Worm (Caenorhabditis elegans) whole organism, L2 larva: ENCODE measurements around the gene npp-23.

Source experiments
- C34F6.9 ChIP-seq: fragments of 150-350 bp; optimal IDR thresholded peaks from 2 replicates; lab custom pipeline; 2014; ENCODE audit warnings: missing biosample characterization, missing genetic modification characterization
- R02D3.7 ChIP-seq: fragments of 150-350 bp; optimal IDR thresholded peaks from 2 replicates; lab custom pipeline; 2014; ENCODE audit warnings: missing biosample characterization, missing genetic modification characterization
- ZK546.5 ChIP-seq: sonication (generic microtip); optimal IDR thresholded peaks from 2 replicates; lab custom pipeline; 2017; ENCODE audit warnings: missing biosample characterization, missing genetic modification characterization
- alr-1 ChIP-seq: fragments of 150-350 bp; optimal IDR thresholded peaks from 2 replicates; lab custom pipeline; 2014; ENCODE audit warnings: missing biosample characterization, missing genetic modification characterization
- aly-2 ChIP-seq: fragments of 150-350 bp; optimal IDR thresholded peaks from 2 replicates; lab custom pipeline; 2014; ENCODE audit warnings: missing biosample characterization, missing genetic modification characterization
- ama-1 ChIP-seq: fragments of 150-350 bp; optimal IDR thresholded peaks from 2 replicates; lab custom pipeline; 2018; ENCODE audit warnings: inconsistent platforms
- blmp-1 ChIP-seq: sonication (generic microtip); optimal IDR thresholded peaks from 2 replicates; lab custom pipeline; 2017; ENCODE audit warnings: missing genetic modification characterization, mild to moderate bottlenecking, missing compliant biosample characterization, antibody characterized with exemption, moderate library complexity; ENCODE audit not compliant: insufficient read depth
- ceh-16 ChIP-seq: fragments of 150-350 bp; optimal IDR thresholded peaks from 2 replicates; lab custom pipeline; 2014; ENCODE audit warnings: missing biosample characterization, missing genetic modification characterization
- ceh-82 ChIP-seq: fragments of 150-350 bp; optimal IDR thresholded peaks from 2 replicates; lab custom pipeline; 2014; ENCODE audit warnings: missing biosample characterization, missing genetic modification characterization
- crh-2 ChIP-seq: sonication (generic microtip); optimal IDR thresholded peaks from 2 replicates; lab custom pipeline; 2017; ENCODE audit warnings: missing biosample characterization, missing genetic modification characterization
- dmd-4 ChIP-seq: sonication (generic microtip); optimal IDR thresholded peaks from 2 replicates; lab custom pipeline; 2017; ENCODE audit warnings: missing biosample characterization, missing genetic modification characterization
- egl-27 ChIP-seq: sonication (generic microtip); optimal IDR thresholded peaks from 3 replicates; lab custom pipeline; 2017; ENCODE audit warnings: missing biosample characterization, missing genetic modification reagents, missing genetic modification characterization
- elt-3 ChIP-seq: sonication (generic microtip); optimal IDR thresholded peaks from 2 replicates; lab custom pipeline; 2017; ENCODE audit warnings: missing biosample characterization, missing genetic modification characterization
- fos-1 ChIP-seq: fragments of 150-350 bp; optimal IDR thresholded peaks from 2 replicates; lab custom pipeline; 2014; ENCODE audit warnings: missing biosample characterization, missing genetic modification characterization
- gmeb-1 ChIP-seq: fragments of 150-350 bp; optimal IDR thresholded peaks from 2 replicates; lab custom pipeline; 2014; ENCODE audit warnings: missing biosample characterization, missing genetic modification characterization
- lin-11 ChIP-seq: fragments of 150-350 bp; sonication (generic microtip); optimal IDR thresholded peaks from 2 replicates; lab custom pipeline; 2014; ENCODE audit warnings: missing biosample characterization, missing genetic modification characterization, inconsistent platforms, mixed read lengths
- lin-13 ChIP-seq: fragments of 150-350 bp; optimal IDR thresholded peaks from 2 replicates; lab custom pipeline; 2014; ENCODE audit warnings: missing biosample characterization, missing genetic modification reagents, missing genetic modification characterization
- lin-39 ChIP-seq: fragments of 150-350 bp; optimal IDR thresholded peaks from 2 replicates; lab custom pipeline; 2014; ENCODE audit warnings: missing biosample characterization, missing genetic modification reagents, missing genetic modification characterization
- lsy-2 ChIP-seq, 2 experiments: fragments of 150-350 bp in 1 of 2; sonication (generic microtip) in 1 of 2; optimal IDR thresholded peaks; 2 replicates each; lab custom pipeline; 2014 to 2017; ENCODE audit warnings: missing biosample characterization in 2 of 2, missing genetic modification characterization in 2 of 2
- mab-5 ChIP-seq: fragments of 150-350 bp; optimal IDR thresholded peaks from 2 replicates; lab custom pipeline; 2014; ENCODE audit warnings: missing biosample characterization, missing genetic modification characterization
- mbf-1 ChIP-seq: sonication (generic microtip); optimal IDR thresholded peaks from 2 replicates; lab custom pipeline; 2017; ENCODE audit warnings: missing biosample characterization, missing genetic modification characterization
- nhr-10 ChIP-seq: sonication (generic microtip); optimal IDR thresholded peaks from 2 replicates; lab custom pipeline; 2017; ENCODE audit warnings: missing biosample characterization, missing genetic modification characterization
- nhr-11 ChIP-seq: fragments of 150-350 bp; optimal IDR thresholded peaks from 2 replicates; lab custom pipeline; 2014; ENCODE audit warnings: missing biosample characterization, missing genetic modification characterization
- nhr-129 ChIP-seq: fragments of 150-350 bp; optimal IDR thresholded peaks from 2 replicates; lab custom pipeline; 2014; ENCODE audit warnings: missing biosample characterization, missing genetic modification characterization
- nhr-21 ChIP-seq: fragments of 150-350 bp; optimal IDR thresholded peaks from 2 replicates; lab custom pipeline; 2014; ENCODE audit warnings: missing biosample characterization, missing genetic modification characterization
- nhr-23 ChIP-seq: fragments of 150-350 bp; optimal IDR thresholded peaks from 2 replicates; lab custom pipeline; 2014; ENCODE audit warnings: missing biosample characterization, missing genetic modification reagents, missing genetic modification characterization
- nhr-237 ChIP-seq: fragments of 150-350 bp; optimal IDR thresholded peaks from 2 replicates; lab custom pipeline; 2014; ENCODE audit warnings: missing biosample characterization, missing genetic modification characterization
- nhr-25 ChIP-seq: fragments of 150-350 bp; sonication (generic microtip); optimal IDR thresholded peaks from 3 replicates; lab custom pipeline; 2014; ENCODE audit warnings: missing biosample characterization, missing genetic modification characterization
- nhr-6 ChIP-seq: fragments of 150-350 bp; optimal IDR thresholded peaks from 2 replicates; lab custom pipeline; 2014; ENCODE audit warnings: missing biosample characterization, missing genetic modification characterization
- nhr-77 ChIP-seq: fragments of 150-350 bp; optimal IDR thresholded peaks from 2 replicates; lab custom pipeline; 2014; ENCODE audit warnings: missing biosample characterization, missing genetic modification characterization
- peb-1 ChIP-seq: fragments of 150-350 bp; optimal IDR thresholded peaks from 2 replicates; lab custom pipeline; 2014; ENCODE audit warnings: missing biosample characterization, missing genetic modification characterization
- sem-4 ChIP-seq: fragments of 150-350 bp; optimal IDR thresholded peaks from 2 replicates; lab custom pipeline; 2014; ENCODE audit warnings: missing biosample characterization, missing genetic modification reagents, missing genetic modification characterization
- skn-1 ChIP-seq: sonication (generic microtip); optimal IDR thresholded peaks from 2 replicates; lab custom pipeline; 2017; ENCODE audit warnings: missing biosample characterization, missing genetic modification characterization
- sma-3 ChIP-seq: sonication (generic microtip); optimal IDR thresholded peaks from 2 replicates; lab custom pipeline; 2016; ENCODE audit warnings: missing genetic modification reagents, missing genetic modification characterization, missing compliant biosample characterization
- sma-9 ChIP-seq, 2 experiments: fragments of 150-350 bp in 1 of 2; sonication (generic microtip) in 1 of 2; optimal IDR thresholded peaks; 2 replicates each; lab custom pipeline; 2014 to 2016; ENCODE audit warnings: missing genetic modification characterization in 2 of 2, mild to moderate bottlenecking in 1 of 2, missing biosample characterization in 1 of 2, missing compliant biosample characterization in 1 of 2, missing genetic modification reagents in 1 of 2, moderate library complexity in 1 of 2
- snpc-4 ChIP-seq: fragments of 150-350 bp; optimal IDR thresholded peaks from 2 replicates; lab custom pipeline; 2014; ENCODE audit warnings: missing biosample characterization, missing genetic modification characterization
- unc-39 ChIP-seq: fragments of 150-350 bp; optimal IDR thresholded peaks from 2 replicates; lab custom pipeline; 2014; ENCODE audit warnings: missing biosample characterization, missing genetic modification characterization
- unc-55 ChIP-seq: fragments of 150-350 bp; sonication (generic microtip); optimal IDR thresholded peaks from 3 replicates; lab custom pipeline; 2014; ENCODE audit warnings: missing biosample characterization, missing genetic modification reagents, missing genetic modification characterization
- zag-1 ChIP-seq: fragments of 150-350 bp; optimal IDR thresholded peaks from 2 replicates; lab custom pipeline; 2014; ENCODE audit warnings: missing biosample characterization, missing genetic modification characterization
- ztf-1 ChIP-seq: fragments of 200-800 bp; sonication (Bioruptor generic); conservative IDR thresholded peaks from 2 replicates; pipeline ENCODE4 v1.3.6; 2022; ENCODE audit warnings: missing genetic modification characterization, missing compliant biosample characterization
- ztf-11 ChIP-seq: sonication (generic microtip); optimal IDR thresholded peaks from 2 replicates; lab custom pipeline; 2017; ENCODE audit warnings: missing biosample characterization, missing genetic modification characterization
- ztf-4 ChIP-seq: fragments of 150-350 bp; optimal IDR thresholded peaks from 2 replicates; lab custom pipeline; 2014; ENCODE audit warnings: missing biosample characterization, missing genetic modification characterization

The npp-23 gene

DNA sequence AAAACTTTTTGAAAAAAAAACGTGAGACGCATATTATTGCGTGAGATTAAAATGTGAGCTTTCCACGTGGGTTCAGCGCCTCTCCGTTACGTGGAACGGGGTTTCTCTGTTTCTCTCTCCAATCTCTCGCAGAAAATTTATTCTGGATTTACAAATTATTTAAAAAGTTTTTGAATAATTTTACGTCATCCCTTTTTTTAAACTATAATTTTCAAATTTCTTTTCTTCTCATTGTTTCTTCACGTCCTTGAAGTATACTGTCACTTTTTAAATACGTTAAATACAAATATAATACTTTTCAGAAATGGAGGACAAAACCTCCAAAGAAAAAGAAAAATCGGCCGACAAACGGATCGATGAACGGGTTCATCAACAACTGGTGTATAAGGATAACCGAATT lies 42.0 kb downstream of the npp-23 start, which contains the start of gene T28C6.7:
T28C6.7 (plus strand) TSS at position 301 of the 400 bp plus-strand sequence.
- TF ChIP-seq ztf-11 (tag; lab: Kevin White, UChicago) (no peak), sma-3 (no peak), lsy-2 (tag; optimal IDR thresholded peaks at IDR 0.05; lab: Kevin White, UChicago) (no peak), alr-1 (tag; lab: Kevin White, UChicago) (no peak), nhr-6 (tag; lab: Kevin White, UChicago) (no peak), fos-1 (tag; lab: Kevin White, UChicago) (no peak), gmeb-1 (tag; lab: Kevin White, UChicago) (no peak), mbf-1 (tag; lab: Kevin White, UChicago) (no peak), nhr-77 (tag; lab: Kevin White, UChicago) (no peak), skn-1 (tag; lab: Kevin White, UChicago) (no peak), C34F6.9 (tag; lab: Kevin White, UChicago) (no peak), unc-39 (no peak), sma-9 (GFP tag; optimal IDR thresholded peaks at IDR 0.05; lab: Kevin White, UChicago) (no peak), sma-9 (tag; optimal IDR thresholded peaks at IDR 0.05; lab: Kevin White, UChicago) (no peak), zag-1 (tag; lab: Kevin White, UChicago) (no peak), nhr-25 (no peak), ZK546.5 (no peak), nhr-10 (no peak), egl-27 (tag; lab: Kevin White, UChicago) (no peak), aly-2 (tag; lab: Kevin White, UChicago) (no peak)

DNA sequence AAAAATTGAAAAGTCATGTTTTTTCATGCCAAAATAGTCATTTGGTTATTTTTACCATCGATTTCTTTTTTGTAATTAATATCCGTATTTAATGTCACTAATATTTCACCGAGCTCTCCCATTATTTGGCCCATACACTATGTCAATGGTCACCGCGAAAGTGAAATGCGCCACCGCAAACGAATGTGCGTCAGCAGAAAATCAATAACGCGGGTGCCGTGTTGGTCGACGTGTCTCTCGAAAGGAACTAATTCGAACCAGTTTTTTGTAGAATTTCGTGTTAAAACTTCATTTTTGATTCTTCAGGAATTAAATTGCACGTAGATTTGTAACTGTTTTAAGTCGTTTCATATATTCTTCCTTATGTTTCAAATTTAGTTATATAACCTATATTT lies 42.9 kb downstream of the npp-23 start:
- TF ChIP-seq snpc-4 (tag; lab: Kevin White, UChicago) (no peak), skn-1 (tag; lab: Kevin White, UChicago) (no peak), ztf-1 (GFP tag; lab: Robert Waterston, UW) (no peak), sma-9 (GFP tag; optimal IDR thresholded peaks at IDR 0.05; lab: Kevin White, UChicago) (peak; percentile 23), sma-9 (tag; optimal IDR thresholded peaks at IDR 0.05; lab: Kevin White, UChicago) (no peak), crh-2 (tag; lab: Kevin White, UChicago) (no peak), nhr-237 (tag; lab: Kevin White, UChicago) (no peak), ceh-82 (tag; lab: Kevin White, UChicago) (no peak), blmp-1 (tag; lab: Kevin White, UChicago) (peak; percentile 57), dmd-4 (tag; lab: Kevin White, UChicago) (no peak), ama-1 (lab: Kevin White, UChicago) (no peak), lsy-2 (tag; optimal IDR thresholded peaks at IDR 0.05; lab: Kevin White, UChicago) (peak in 1 of 2 experiments; percentile 61), nhr-11 (no peak), ceh-16 (tag; lab: Kevin White, UChicago) (peak; percentile 1), nhr-129 (peak; percentile 24), fos-1 (tag; lab: Kevin White, UChicago) (peak; percentile 48), alr-1 (tag; lab: Kevin White, UChicago) (no peak), lin-39 (no peak), sem-4 (tag; lab: Kevin White, UChicago) (peak; percentile 21), unc-55 (GFP tag; lab: Kevin White, UChicago) (peak; percentile 40), nhr-10 (no peak), peb-1 (tag; lab: Kevin White, UChicago) (no peak), elt-3 (tag; lab: Kevin White, UChicago) (no peak), C34F6.9 (tag; lab: Kevin White, UChicago) (no peak), gmeb-1 (tag; lab: Kevin White, UChicago) (no peak), nhr-23 (tag; lab: Kevin White, UChicago) (no peak), nhr-25 (peak; percentile 10)
- TF ChIP-seq, all 48 proteins: peak for 9

DNA sequence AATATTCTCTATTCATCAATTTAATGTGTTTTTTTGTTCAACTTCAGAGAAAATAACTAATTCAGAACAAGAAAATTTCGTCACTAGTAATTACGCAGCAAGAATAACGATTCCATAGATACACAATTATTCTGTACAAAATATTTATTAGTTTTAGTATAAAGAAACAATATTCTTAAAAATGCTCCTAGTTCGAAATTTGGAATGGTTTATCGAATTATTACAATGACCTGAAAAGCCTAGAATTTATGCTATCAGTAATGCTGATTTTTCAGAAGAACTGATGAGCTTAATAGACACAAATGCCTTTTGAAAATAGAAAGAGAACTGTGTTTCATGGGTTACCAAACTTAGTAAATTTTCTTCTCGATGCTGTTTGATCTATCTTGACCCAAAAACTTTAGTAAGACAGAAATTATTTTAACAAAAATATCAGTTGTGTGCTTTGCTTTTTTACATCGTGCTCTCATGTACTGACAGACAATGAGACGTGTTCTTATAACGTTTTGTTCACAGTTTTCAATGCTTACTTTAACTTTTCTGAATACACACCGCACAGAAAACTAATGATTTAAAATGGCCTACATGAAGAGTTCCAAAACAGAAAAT lies 43.4 kb downstream of the npp-23 start:
- TF ChIP-seq lin-11 (tag; lab: Kevin White, UChicago) (no peak), dmd-4 (tag; lab: Kevin White, UChicago) (no peak), aly-2 (tag; lab: Kevin White, UChicago) (peak; percentile 3), ZK546.5 (no peak), mab-5 (tag; lab: Kevin White, UChicago) (no peak), nhr-6 (tag; lab: Kevin White, UChicago) (no peak), ceh-82 (tag; lab: Kevin White, UChicago) (no peak), nhr-237 (tag; lab: Kevin White, UChicago) (no peak), C34F6.9 (tag; lab: Kevin White, UChicago) (no peak), ztf-4 (tag; lab: Kevin White, UChicago) (no peak), lin-13 (GFP tag; lab: Kevin White, UChicago) (peak; percentile 58), R02D3.7 (tag; lab: Kevin White, UChicago) (no peak), blmp-1 (tag; lab: Kevin White, UChicago) (no peak), sem-4 (tag; lab: Kevin White, UChicago) (no peak), ceh-16 (tag; lab: Kevin White, UChicago) (no peak), lsy-2 (tag; optimal IDR thresholded peaks at IDR 0.05; lab: Kevin White, UChicago) (no peak), nhr-21 (tag; lab: Kevin White, UChicago) (peak; percentile 30), nhr-25 (peak; percentile 38), nhr-23 (tag; lab: Kevin White, UChicago) (no peak), sma-3 (peak; percentile 38), elt-3 (tag; lab: Kevin White, UChicago) (no peak), nhr-129 (no peak)
- TF ChIP-seq, all 48 proteins: peak for 5
